Worm (Caenorhabditis elegans) whole organism, young adult: Measurements from ENCODE around the gene T23E1.3.

Experiments used
- B0019.2 ChIP-seq: fragments of 200-800 bp; sonication (Bioruptor generic); conservative IDR thresholded peaks from 2 replicates; pipeline ENCODE4 v1.3.6; 2022; ENCODE audit warnings: missing genetic modification reagents, missing genetic modification characterization, missing compliant biosample characterization
- F57C9.4 ChIP-seq: sonication (generic microtip); optimal IDR thresholded peaks from 2 replicates; lab custom pipeline; 2017; ENCODE audit warnings: mild to moderate bottlenecking, missing genetic modification characterization, missing compliant biosample characterization
- T26A5.8 ChIP-seq: sonication (generic microtip); optimal IDR thresholded peaks from 2 replicates; lab custom pipeline; 2016; ENCODE audit warnings: missing genetic modification characterization, missing compliant biosample characterization
- Y53G8AR.9 ChIP-seq: fragments of 200-800 bp; sonication (Bioruptor generic); conservative IDR thresholded peaks from 2 replicates; pipeline ENCODE4 v1.3.6; 2022; ENCODE audit warnings: missing genetic modification reagents, missing genetic modification characterization, missing compliant biosample characterization
- ZK185.1 ChIP-seq: sonication (generic microtip); optimal IDR thresholded peaks from 2 replicates; lab custom pipeline; 2016; ENCODE audit warnings: mild to moderate bottlenecking, missing genetic modification characterization, missing compliant biosample characterization; ENCODE audit not compliant: poor library complexity, severe bottlenecking
- ama-1 ChIP-seq, 3 experiments: fragments of 150-350 bp in 1 of 3; sonication (generic microtip) in 2 of 3; optimal IDR thresholded peaks; 2 replicates each; lab custom pipeline; 2014 to 2018; ENCODE audit warnings: missing biosample characterization in 2 of 3, missing genetic modification characterization in 2 of 3, missing genetic modification reagents in 2 of 3
- dox-1 ChIP-seq: fragments of 200-800 bp; sonication (Bioruptor generic); IDR thresholded peaks from 2 replicates; pipeline ENCODE4 v1.3.6; 2022; ENCODE audit warnings: missing genetic modification reagents, missing genetic modification characterization, missing compliant biosample characterization
- dpff-1 ChIP-seq: sonication (generic microtip); optimal IDR thresholded peaks from 2 replicates; lab custom pipeline; 2017; ENCODE audit warnings: mild to moderate bottlenecking, missing genetic modification characterization, missing compliant biosample characterization
- egl-18 ChIP-seq: fragments of 200-800 bp; sonication (Bioruptor generic); IDR thresholded peaks from 2 replicates; pipeline ENCODE4 v1.3.6; 2022; ENCODE audit warnings: missing genetic modification reagents, missing genetic modification characterization, missing compliant biosample characterization
- egl-44 ChIP-seq: fragments of 200-800 bp; sonication (Bioruptor generic); IDR thresholded peaks from 2 replicates; pipeline ENCODE4 v1.3.6; 2022; ENCODE audit warnings: missing genetic modification reagents, missing genetic modification characterization, missing compliant biosample characterization
- him-1 ChIP-seq: sonication (generic microtip); optimal IDR thresholded peaks from 2 replicates; lab custom pipeline; 2016; ENCODE audit warnings: missing genotype, missing genetic modification reagents, missing genetic modification characterization, missing compliant biosample characterization
- lsy-27 ChIP-seq: sonication (generic microtip); optimal IDR thresholded peaks from 2 replicates; lab custom pipeline; 2017; ENCODE audit warnings: missing genetic modification characterization, mild to moderate bottlenecking, missing compliant biosample characterization, antibody characterized with exemption, missing genotype, borderline replicate concordance; ENCODE audit not compliant: insufficient read depth
- snpc-1.3 ChIP-seq: sonication (generic microtip); optimal IDR thresholded peaks from 2 replicates; lab custom pipeline; 2017; ENCODE audit warnings: missing genetic modification characterization, mild to moderate bottlenecking, missing compliant biosample characterization, antibody characterized with exemption, moderate library complexity, missing genotype, missing genetic modification reagents; ENCODE audit not compliant: insufficient read depth
- snpc-3.4 ChIP-seq: sonication (generic microtip); optimal IDR thresholded peaks from 2 replicates; lab custom pipeline; 2017; ENCODE audit warnings: missing genetic modification characterization, mild to moderate bottlenecking, missing compliant biosample characterization, antibody characterized with exemption, moderate library complexity, missing genotype, missing genetic modification reagents

Gene T23E1.3

DNA sequence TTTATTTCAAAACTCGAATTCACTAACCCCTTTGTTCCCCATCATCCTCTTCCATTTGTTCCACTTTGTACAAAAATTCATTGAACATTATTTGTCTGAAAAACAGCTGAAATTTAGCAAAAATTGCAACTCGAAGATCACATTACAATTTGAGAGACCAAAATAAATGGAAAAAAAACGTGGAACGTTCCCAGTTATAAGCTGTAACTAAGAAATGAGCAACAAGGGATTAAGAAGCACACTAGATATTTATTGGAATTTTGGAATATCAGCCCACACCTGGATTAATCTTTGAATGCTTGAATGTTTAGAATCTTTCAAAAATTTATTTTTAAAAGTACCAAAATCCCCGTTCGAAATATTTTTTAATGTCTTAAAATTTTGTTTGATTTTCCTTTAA is 45.8 kb downstream of the T23E1.3 start, which contains the start of gene Y67D8B.2:
TSS of gene Y67D8B.2 (minus strand) at position 101 of the 400 bp plus-strand sequence.
- TF ChIP-seq ama-1 (optimal IDR thresholded peaks at IDR 0.05; lab: Kevin White, UChicago) (no peak), ama-1 (GFP tag; optimal IDR thresholded peaks at IDR 0.05; lab: Kevin White, UChicago) (no peak), T26A5.8 (no peak), egl-18 (GFP tag; lab: Robert Waterston, UW) (no peak), Y53G8AR.9 (GFP tag; lab: Robert Waterston, UW) (no peak), dpff-1 (tag; lab: Kevin White, UChicago) (no peak), lsy-27 (no peak), snpc-1.3 (tag; lab: Kevin White, UChicago) (no peak), F57C9.4 (tag; lab: Kevin White, UChicago) (no peak), snpc-3.4 (tag; lab: Kevin White, UChicago) (no peak)

DNA sequence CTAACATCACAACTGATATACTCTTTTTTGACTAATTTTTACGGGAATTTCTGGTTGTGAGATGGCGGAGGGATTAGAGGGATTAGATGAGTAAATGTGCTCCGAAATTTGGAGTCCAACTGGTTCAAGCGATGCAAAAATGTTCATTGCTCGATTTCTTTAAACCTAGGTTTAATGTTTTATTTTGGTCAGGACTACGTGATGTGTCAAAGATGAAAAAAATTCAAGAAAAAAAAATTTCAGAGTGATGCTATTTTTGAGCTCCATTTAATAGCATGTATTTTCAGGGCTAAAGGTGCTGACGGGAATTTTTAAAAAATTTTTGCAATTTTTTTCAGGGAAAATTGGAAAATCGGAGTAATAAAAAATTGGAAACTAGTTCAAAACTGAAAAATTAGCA is 50.7 kb downstream of the T23E1.3 start:
- TF ChIP-seq ZK185.1 (tag; lab: Kevin White, UChicago) (no peak), egl-44 (GFP tag; lab: Robert Waterston, UW) (no peak), dox-1 (GFP tag; lab: Robert Waterston, UW) (no peak), him-1 (no peak), B0019.2 (GFP tag; lab: Robert Waterston, UW) (no peak)
